Fruit fly (Drosophila melanogaster) whole organism, wandering third instar larva: ENCODE measurements around the gene dome.

Source experiments
- CG32264 ChIP-seq: fragments of 200-800 bp; sonication (Bioruptor generic); optimal IDR thresholded peaks from 2 replicates; lab custom pipeline; 2016; ENCODE audit warnings: missing biosample characterization, missing genetic modification characterization
- CrebA ChIP-seq: fragments of 200-800 bp; sonication (Bioruptor generic); optimal IDR thresholded peaks from 2 replicates; lab custom pipeline; 2016; ENCODE audit warnings: missing biosample characterization, mild to moderate bottlenecking, missing genetic modification characterization, borderline replicate concordance
- Dif ChIP-seq: fragments of 200-275, 200-300 bp; sonication (Bioruptor generic); optimal IDR thresholded peaks from 2 replicates; lab custom pipeline; 2018; ENCODE audit warnings: missing biosample characterization, missing genetic modification characterization; ENCODE audit not compliant: partially characterized antibody
- HLH106 ChIP-seq: fragments of 200-800 bp; optimal IDR thresholded peaks from 3 replicates; lab custom pipeline; 2019; ENCODE audit warnings: missing biosample characterization, mild to moderate bottlenecking, missing genetic modification characterization, moderate library complexity
- pan ChIP-seq: fragments of >200 bp; optimal IDR thresholded peaks from 2 replicates; lab custom pipeline; 2017
- rgr ChIP-seq: fragments of 200-800 bp; sonication (Bioruptor generic); optimal IDR thresholded peaks from 3 replicates; lab custom pipeline; 2016; ENCODE audit warnings: missing biosample characterization, mild to moderate bottlenecking, missing genetic modification characterization

DNA sequence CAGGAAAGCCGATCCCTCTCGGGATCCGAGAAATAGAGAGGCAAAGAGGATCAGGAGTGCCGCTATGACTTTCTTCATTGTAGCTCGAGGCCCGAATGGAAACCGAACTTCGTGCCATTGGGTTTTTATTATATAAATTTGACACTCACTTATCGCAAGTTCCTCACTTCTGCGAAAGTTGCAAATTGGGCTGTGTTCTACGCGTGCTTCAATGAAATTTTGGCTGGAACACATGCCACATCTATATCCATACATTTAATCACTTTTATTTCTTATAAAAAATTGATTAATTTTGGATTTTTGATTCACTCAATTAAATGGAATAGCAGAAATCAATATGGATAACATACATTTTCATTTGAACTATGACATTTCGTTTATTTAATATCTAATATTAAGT is 5.5 kb upstream of the dome start, which contains the start of gene CG14227:
- TF ChIP-seq CG32264 (GFP tag; lab: Kevin White, UChicago) (no peak), CrebA (GFP tag; lab: Kevin White, UChicago) (no peak), pan (lab: Kevin White, UChicago) (no peak), HLH106 (tag; lab: Kevin White, UChicago) (no peak), Dif (no peak), rgr (GFP tag; lab: Kevin White, UChicago) (no peak)
